Fruit fly (Drosophila melanogaster) whole organism, embryonic: ENCODE results near the gene CG32333.

Experiments
- Awh ChIP-seq: fragments of 200-800 bp; sonication (Bioruptor generic); IDR thresholded peaks from 2 replicates; pipeline ENCODE4, ENCODE4 v1.3.6; 2022; ENCODE audit warnings: missing biosample characterization, missing genetic modification characterization
- Blimp-1 ChIP-seq: fragments of 200-800 bp; sonication (Bioruptor generic); optimal IDR thresholded peaks from 3 replicates; lab custom pipeline; 2018; ENCODE audit warnings: missing biosample characterization, missing genetic modification characterization, mild to moderate bottlenecking, moderate library complexity, missing genetic modification reagents
- C15 ChIP-seq: fragments of 200-800 bp; sonication (Bioruptor generic); IDR thresholded peaks from 3 replicates; pipeline ENCODE4 v1.3.6; 2022; ENCODE audit warnings: missing biosample characterization, missing genetic modification characterization
- CG10366 ChIP-seq: fragments of 200-800 bp; sonication (Bioruptor generic); IDR thresholded peaks from 2 replicates; pipeline ENCODE4 v1.3.6; 2022; ENCODE audit warnings: missing biosample characterization, missing genetic modification characterization
- CG12236 ChIP-seq: fragments of 200-800 bp; sonication (Bioruptor generic); optimal IDR thresholded peaks from 2 replicates; lab custom pipeline; 2016; ENCODE audit warnings: missing biosample characterization, missing genetic modification characterization
- CG13894 ChIP-seq: fragments of 200-800 bp; sonication (Bioruptor generic); optimal IDR thresholded peaks from 3 replicates; lab custom pipeline; 2018; ENCODE audit warnings: missing biosample characterization, mild to moderate bottlenecking, missing genetic modification characterization, moderate library complexity
- CG14667 ChIP-seq: fragments of 200-800 bp; sonication (Bioruptor generic); IDR thresholded peaks from 2 replicates; pipeline ENCODE4 v1.3.6; 2022; ENCODE audit warnings: missing biosample characterization, missing genetic modification characterization
- CG1529 ChIP-seq: fragments of 200-800 bp; sonication (Bioruptor generic); optimal IDR thresholded peaks from 3 replicates; lab custom pipeline; 2018; ENCODE audit warnings: missing biosample characterization, missing genetic modification characterization
- CG15514 ChIP-seq: fragments of 200-800 bp; sonication (Bioruptor generic); optimal IDR thresholded peaks from 3 replicates; lab custom pipeline; 2017; ENCODE audit warnings: missing biosample characterization, missing genetic modification characterization, mild to moderate bottlenecking, moderate library complexity, missing genetic modification reagents
- CG17612 ChIP-seq: fragments of 200-800 bp; sonication (Bioruptor generic); IDR thresholded peaks from 2 replicates; pipeline ENCODE4 v1.3.6; 2022; ENCODE audit warnings: missing biosample characterization, missing genetic modification characterization
- CG1792 ChIP-seq: fragments of 200-800 bp; sonication (Bioruptor generic); optimal IDR thresholded peaks from 2 replicates; lab custom pipeline; 2016; ENCODE audit warnings: missing biosample characterization, missing genetic modification characterization
- CG2120 ChIP-seq: fragments of 200-800 bp; sonication (Bioruptor generic); optimal IDR thresholded peaks from 3 replicates; lab custom pipeline; 2016; ENCODE audit warnings: missing biosample characterization, missing genetic modification characterization
- CG32532 ChIP-seq: fragments of 200-800 bp; sonication (Bioruptor generic); IDR thresholded peaks from 2 replicates; pipeline ENCODE4 v1.3.6; 2022; ENCODE audit warnings: missing biosample characterization, missing genetic modification characterization
- CG32767 ChIP-seq: fragments of 200-800 bp; sonication (Bioruptor generic); IDR thresholded peaks from 2 replicates; pipeline ENCODE4 v1.3.6; 2022; ENCODE audit warnings: missing biosample characterization, missing genetic modification characterization
- CG33557 ChIP-seq: fragments of 200-800 bp; sonication (Bioruptor generic); optimal IDR thresholded peaks from 2 replicates; lab custom pipeline; 2019; ENCODE audit warnings: missing biosample characterization, mild to moderate bottlenecking, missing genetic modification characterization, moderate library complexity
- CG42726 ChIP-seq: fragments of 200-800 bp; sonication (Bioruptor generic); IDR thresholded peaks from 2 replicates; pipeline ENCODE4 v1.3.6; 2022; ENCODE audit warnings: missing biosample characterization, missing genetic modification characterization; ENCODE audit not compliant: partially characterized antibody
- CG6791 ChIP-seq: fragments of 200-800 bp; sonication (Bioruptor generic); IDR thresholded peaks from 3 replicates; pipeline ENCODE4 v1.3.6; 2022; ENCODE audit warnings: missing biosample characterization, missing genetic modification characterization; ENCODE audit not compliant: partially characterized antibody
- CG8478 ChIP-seq: fragments of >200 bp; optimal IDR thresholded peaks from 2 replicates; lab custom pipeline; 2018
- CG9876 ChIP-seq: fragments of 200-800 bp; sonication (Bioruptor generic); optimal IDR thresholded peaks from 2 replicates; lab custom pipeline; 2016; ENCODE audit warnings: missing biosample characterization, missing genetic modification characterization
- Dek ChIP-seq: fragments of 200-800 bp; sonication (Bioruptor generic); optimal IDR thresholded peaks from 3 replicates; lab custom pipeline; 2019; ENCODE audit warnings: missing biosample characterization, mild to moderate bottlenecking, missing genetic modification characterization, moderate library complexity
- Dll ChIP-seq: fragments of 200-800 bp; sonication (Bioruptor generic); IDR thresholded peaks from 4 replicates; pipeline ENCODE4 v1.3.6; 2022; ENCODE audit warnings: missing biosample characterization, missing genetic modification characterization; ENCODE audit not compliant: partially characterized antibody
- Doc3 ChIP-seq: fragments of 200-800 bp; sonication (Bioruptor generic); IDR thresholded peaks from 3 replicates; pipeline ENCODE4 v1.3.6; 2022; ENCODE audit warnings: missing biosample characterization, missing genetic modification characterization; ENCODE audit not compliant: partially characterized antibody
- E2f1 ChIP-seq: fragments of 200-800 bp; sonication (Bioruptor generic); IDR thresholded peaks from 2 replicates; pipeline ENCODE4 v1.3.6; 2022; ENCODE audit warnings: missing biosample characterization, missing genetic modification characterization
- HLHmδ ChIP-seq: fragments of 200-800 bp; sonication (Bioruptor generic); optimal IDR thresholded peaks from 2 replicates; lab custom pipeline; 2018; ENCODE audit warnings: missing biosample characterization, mild to moderate bottlenecking, missing genetic modification characterization, moderate library complexity
- Hr3 ChIP-seq: fragments of 200-800 bp; sonication (Bioruptor generic); optimal IDR thresholded peaks from 3 replicates; lab custom pipeline; 2016; ENCODE audit warnings: missing biosample characterization, missing genetic modification characterization
- Lim3 ChIP-seq: fragments of 200-800 bp; sonication (Bioruptor generic); IDR thresholded peaks from 2 replicates; pipeline ENCODE4 v1.3.6; 2022; ENCODE audit warnings: missing biosample characterization, missing genetic modification characterization
- Scr ChIP-seq: fragments of 200-800 bp; sonication (Bioruptor generic); IDR thresholded peaks from 2 replicates; pipeline ENCODE4 v1.3.6; 2022; ENCODE audit warnings: missing biosample characterization, missing genetic modification characterization; ENCODE audit not compliant: partially characterized antibody
- Sry-β ChIP-seq: fragments of 200-800 bp; sonication (Bioruptor generic); optimal IDR thresholded peaks from 2 replicates; lab custom pipeline; 2018; ENCODE audit warnings: missing biosample characterization, mild to moderate bottlenecking, missing genetic modification characterization, moderate library complexity
- Usf ChIP-seq: fragments of 200-800 bp; sonication (Bioruptor generic); optimal IDR thresholded peaks from 2 replicates; lab custom pipeline; 2017; ENCODE audit warnings: missing genotype, missing biosample characterization, missing genetic modification characterization
- bbx ChIP-seq: fragments of 200-800 bp; sonication (Bioruptor generic); IDR thresholded peaks from 2 replicates; pipeline ENCODE4 v1.3.6; 2022; ENCODE audit warnings: missing biosample characterization, missing genetic modification characterization; ENCODE audit not compliant: partially characterized antibody
- bigmax ChIP-seq: fragments of 200-800 bp; sonication (Bioruptor generic); optimal IDR thresholded peaks from 2 replicates; lab custom pipeline; 2018; ENCODE audit warnings: missing biosample characterization, mild to moderate bottlenecking, missing genetic modification characterization
- chm ChIP-seq: fragments of 200-800 bp; sonication (Bioruptor generic); IDR thresholded peaks from 2 replicates; pipeline ENCODE4 v1.3.6; 2022; ENCODE audit warnings: missing biosample characterization, missing genetic modification characterization
- dmrt11E ChIP-seq: fragments of 200-800 bp; sonication (Bioruptor generic); optimal IDR thresholded peaks from 3 replicates; lab custom pipeline; 2018; ENCODE audit warnings: missing biosample characterization, mild to moderate bottlenecking, missing genetic modification characterization, moderate library complexity
- fd3F ChIP-seq: fragments of 200-800 bp; sonication (Bioruptor generic); optimal IDR thresholded peaks from 2 replicates; lab custom pipeline; 2018; ENCODE audit warnings: missing biosample characterization, mild to moderate bottlenecking, missing genetic modification characterization, moderate library complexity
- hb ChIP-seq: fragments of 200-800 bp; sonication (Bioruptor generic); IDR thresholded peaks from 3 replicates; pipeline ENCODE4 v1.3.6; 2022; ENCODE audit warnings: missing biosample characterization, missing genetic modification characterization; ENCODE audit not compliant: partially characterized antibody
- ken ChIP-seq: fragments of 200-800 bp; sonication (Bioruptor generic); IDR thresholded peaks from 3 replicates; pipeline ENCODE4 v1.3.6; 2022; ENCODE audit warnings: missing biosample characterization, missing genetic modification characterization
- knrl ChIP-seq: fragments of 200-800 bp; sonication (Bioruptor generic); IDR thresholded peaks from 3 replicates; pipeline ENCODE4 v1.3.6; 2022; ENCODE audit warnings: missing biosample characterization, missing genetic modification characterization; ENCODE audit not compliant: partially characterized antibody
- lilli ChIP-seq: fragments of 200-800 bp; sonication (Bioruptor generic); optimal IDR thresholded peaks from 3 replicates; lab custom pipeline; 2016; ENCODE audit warnings: missing biosample characterization, missing genetic modification characterization
- onecut ChIP-seq: fragments of 200-800 bp; sonication (Bioruptor generic); IDR thresholded peaks from 2 replicates; pipeline ENCODE4 v1.3.6; 2022; ENCODE audit warnings: missing biosample characterization, missing genetic modification characterization
- org-1 ChIP-seq: fragments of 200-800 bp; sonication (Bioruptor generic); optimal IDR thresholded peaks from 2 replicates; lab custom pipeline; 2017; ENCODE audit warnings: missing biosample characterization, missing genetic modification characterization
- pita ChIP-seq: fragments of 200-800 bp; sonication (Bioruptor generic); optimal IDR thresholded peaks from 2 replicates; lab custom pipeline; 2017; ENCODE audit warnings: missing biosample characterization, mild to moderate bottlenecking, missing genetic modification characterization
- prd ChIP-seq, 3 experiments: fragments of >200 bp in 2 of 3; fragments of 200-800 bp in 1 of 3; sonication (Bioruptor generic) in 1 of 3; optimal IDR thresholded peaks in 2 of 3; IDR thresholded peaks in 1 of 3; 2 replicates in 2 of 3; 3 replicates in 1 of 3; pipeline versions ENCODE4 v1.3.6 to Lab custom; 2017 to 2022; ENCODE audit warnings: missing biosample characterization in 1 of 3, missing genetic modification characterization in 1 of 3
- repo ChIP-seq: fragments of 200-800 bp; sonication (Bioruptor generic); optimal IDR thresholded peaks from 2 replicates; lab custom pipeline; 2016; ENCODE audit warnings: missing biosample characterization, missing genetic modification characterization
- ro ChIP-seq: fragments of 200-800 bp; sonication (Bioruptor generic); IDR thresholded peaks from 2 replicates; pipeline ENCODE4 v1.3.6; 2022; ENCODE audit warnings: missing biosample characterization, missing genetic modification characterization
- scrt ChIP-seq: fragments of 200-800 bp; sonication (Bioruptor generic); optimal IDR thresholded peaks from 2 replicates; lab custom pipeline; 2018; ENCODE audit warnings: missing biosample characterization, mild to moderate bottlenecking, missing genetic modification characterization, moderate library complexity
- ttk ChIP-seq: fragments of 200-800 bp; sonication (Bioruptor generic); IDR thresholded peaks from 2 replicates; pipeline ENCODE4 v2.1.2; 2022; ENCODE audit warnings: missing biosample characterization, missing genetic modification characterization
- twi ChIP-seq: fragments of 200-800 bp; optimal IDR thresholded peaks from 2 replicates; lab custom pipeline; 2019; ENCODE audit warnings: missing biosample characterization, mild to moderate bottlenecking, missing genetic modification characterization, moderate library complexity
- z ChIP-seq: fragments of 200-800 bp; sonication (Bioruptor generic); IDR thresholded peaks from 3 replicates; pipeline ENCODE4 v1.3.6; 2022; ENCODE audit warnings: missing biosample characterization, missing genetic modification characterization

The CG32333 gene

dm6 chr3L:1313039-1313766 lies 37.4 kb downstream of the CG32333 start, which contains the start of the genes sturkopf and Herc4 (continued):
- TF ChIP-seq Hr3 (GFP tag; lab: Kevin White, UChicago) (peak; percentile 72), Blimp-1 (GFP tag; lab: Kevin White, UChicago) (no peak), CG2120 (GFP tag; lab: Kevin White, UChicago) (peak; percentile 87), HLHmδ (GFP tag; lab: Kevin White, UChicago) (no peak), CG13894 (peak; percentile 51), Lim3 (GFP tag; lab: Robert Waterston, UW) (no peak), Dek (tag; lab: Kevin White, UChicago) (peak; percentile 83), CG1529 (GFP tag; lab: Kevin White, UChicago) (peak; percentile 25), CG17612 (GFP tag; lab: Robert Waterston, UW) (no peak), fd3F (GFP tag; lab: Kevin White, UChicago) (peak; percentile 41), org-1 (GFP tag; lab: Kevin White, UChicago) (peak; percentile 67), CG10366 (peak; percentile 54), ro (peak; percentile 7; the same call in 1 of the 2 replicates), CG1792 (peak; percentile 16), Awh (GFP tag; lab: Robert Waterston, UW) (no peak), z (GFP tag; lab: Robert Waterston, UW) (no peak), CG12236 (no peak), Usf (GFP tag; lab: Kevin White, UChicago) (peak; percentile 54), CG42726 (no peak), chm (GFP tag; lab: Robert Waterston, UW) (0 out of 2 replicates have a peak, but pooled peaks have one; percentile 9), CG14667 (GFP tag; lab: Robert Waterston, UW) (0 out of 2 replicates have a peak, but pooled peaks have one; percentile 24), knrl (no peak), CG15514 (GFP tag; lab: Kevin White, UChicago) (peak; percentile 78), ken (GFP tag; lab: Robert Waterston, UW) (peak; percentile 70), twi (peak; percentile 43), CG8478 (no peak), Scr (GFP tag; lab: Robert Waterston, UW) (no peak), CG33557 (GFP tag; lab: Kevin White, UChicago) (peak; percentile 65), C15 (GFP tag; lab: Robert Waterston, UW) (no peak), bigmax (no peak), CG32767 (GFP tag; lab: Robert Waterston, UW) (no peak), scrt (GFP tag; lab: Kevin White, UChicago) (no peak), lilli (peak; percentile 80), CG32532 (GFP tag; lab: Robert Waterston, UW) (peak; percentile 76), CG9876 (GFP tag; lab: Kevin White, UChicago) (peak; percentile 46), hb (GFP tag; lab: Robert Waterston, UW) (no peak), onecut (peak; percentile 87), CG6791 (GFP tag; lab: Robert Waterston, UW) (no peak), repo (GFP tag; lab: Kevin White, UChicago) (no peak), dmrt11E (tag; lab: Kevin White, UChicago) (peak; percentile 62), pita (GFP tag; lab: Kevin White, UChicago) (no peak), E2f1 (GFP tag; lab: Robert Waterston, UW) (peak; percentile 44; the same call in 1 of the 2 replicates), prd (optimal IDR thresholded peaks at IDR 0.05; lab: Kevin White, UChicago) (no peak), prd (GFP tag; IDR thresholded peaks at IDR 0.05; lab: Robert Waterston, UW) (peak; percentile 62; the same call in 2 of the 3 replicates), Doc3 (GFP tag; lab: Robert Waterston, UW) (no peak), ttk (peak; percentile 39; the same call in 1 of the 2 replicates), bbx (0 out of 2 replicates have a peak, but pooled peaks have one; percentile 7), Sry-β (GFP tag; lab: Kevin White, UChicago) (peak; percentile 53), Dll (GFP tag; lab: Robert Waterston, UW) (no peak)
